Worm (Caenorhabditis elegans): ENCODE measurements around the gene srx-45.

Gene srx-45

DNA sequence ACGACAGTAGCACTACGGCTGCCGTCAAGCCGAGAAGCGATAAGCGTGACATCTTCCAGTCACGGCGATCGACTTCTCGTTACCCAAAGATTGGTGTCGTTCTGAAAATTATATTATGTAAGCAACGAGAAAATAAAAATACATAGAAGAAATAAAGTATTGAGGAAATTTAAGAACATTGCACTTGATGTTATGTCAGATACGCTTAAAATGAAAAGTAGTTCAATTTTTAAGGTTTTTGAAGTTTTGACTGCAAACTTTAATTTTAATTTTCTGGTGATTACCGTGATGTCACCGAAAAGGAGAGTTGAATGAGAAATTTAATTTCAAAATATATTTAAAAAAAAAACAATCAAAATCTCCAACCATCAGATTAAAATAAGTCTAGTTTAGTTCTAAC, 37.9 kb upstream of the srx-45 start, which contains the start of gene emb-9:
emb-9 (minus strand) TSS at position 101 of the 400 bp plus-strand sequence.
- TF ChIP-seq pat-9 (tag; optimal IDR thresholded peaks at IDR 0.05) (no peak), pha-4 (tag; optimal IDR thresholded peaks at IDR 0.05) (no peak), ets-4 (tag; optimal IDR thresholded peaks at IDR 0.05) (no peak), ahr-1 (tag; optimal IDR thresholded peaks at IDR 0.05) (no peak), ref-2 (tag; optimal IDR thresholded peaks at IDR 0.05) (no peak), unc-86 (tag; optimal IDR thresholded peaks at IDR 0.05) (no peak), nfya-1 (tag; optimal IDR thresholded peaks at IDR 0.05) (no peak), sdc-2 (tag; optimal IDR thresholded peaks at IDR 0.05) (no peak), gmeb-2 (tag; optimal IDR thresholded peaks at IDR 0.05) (no peak), mec-3 (tag; optimal IDR thresholded peaks at IDR 0.05; ENCODE audit: borderline replicate concordance) (no peak), hlh-6 (tag; optimal IDR thresholded peaks at IDR 0.05) (no peak), madf-2 (tag; optimal IDR thresholded peaks at IDR 0.05) (no peak), nhr-232 (tag; optimal IDR thresholded peaks at IDR 0.05) (no peak), dmd-4 (tag; optimal IDR thresholded peaks at IDR 0.05; ENCODE audit: borderline replicate concordance) (no peak)

DNA sequence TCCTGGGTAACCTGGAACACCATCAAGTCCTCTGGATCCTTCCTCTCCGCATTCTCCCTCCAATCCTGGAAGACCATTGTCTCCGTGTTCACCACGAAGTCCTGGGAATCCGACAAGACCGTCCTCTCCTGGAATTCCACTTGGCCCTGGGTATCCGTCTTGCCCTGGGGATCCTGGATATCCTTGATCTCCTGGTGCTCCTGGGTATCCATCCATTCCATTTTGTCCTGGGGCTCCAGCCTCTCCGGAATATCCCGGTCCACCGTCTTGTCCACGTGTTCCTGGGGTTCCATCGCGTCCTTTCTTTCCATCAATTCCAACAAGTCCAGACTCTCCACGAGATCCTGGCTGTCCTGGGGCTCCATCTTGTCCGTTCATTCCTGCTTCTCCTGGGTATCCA, 33.5 kb upstream of the srx-45 start:
- TF ChIP-seq ceh-31 (tag; optimal IDR thresholded peaks at IDR 0.05) (no peak), rnt-1 (tag; optimal IDR thresholded peaks at IDR 0.05) (no peak), ceh-18 (tag; optimal IDR thresholded peaks at IDR 0.05) (no peak), Y22D7AL.16 (tag; optimal IDR thresholded peaks at IDR 0.05) (no peak)

DNA sequence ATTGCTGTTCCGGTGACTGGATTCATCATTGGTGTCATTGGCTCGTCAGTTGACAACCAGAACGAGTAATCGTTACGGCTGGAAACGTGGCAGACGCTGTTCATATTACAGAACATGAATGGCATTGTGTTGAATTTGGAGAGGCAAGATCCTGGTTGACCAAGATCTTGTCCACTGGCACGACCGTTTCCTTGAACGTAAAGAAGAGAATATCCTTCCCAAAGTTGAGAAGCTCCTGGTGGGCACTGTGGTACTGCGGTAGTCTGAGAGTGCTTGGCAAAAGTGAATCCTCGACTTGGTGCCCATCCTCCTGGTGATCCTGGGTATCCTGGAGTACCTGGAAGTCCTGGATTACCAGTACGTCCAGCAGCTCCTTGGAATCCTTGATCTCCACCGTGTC, 31.5 kb upstream of the srx-45 start:
- TF ChIP-seq ref-2 (tag; optimal IDR thresholded peaks at IDR 0.05), result no peak
- TF ChIP-seq hlh-15 (tag; optimal IDR thresholded peaks at IDR 0.05), result no peak
- no peak for TF ChIP-seq ceh-34 (tag; optimal IDR thresholded peaks at IDR 0.05)
- TF ChIP-seq ttx-3 (tag; optimal IDR thresholded peaks at IDR 0.05), result no peak
- TF ChIP-seq hlh-8 (tag; optimal IDR thresholded peaks at IDR 0.05), result no peak
- no peak for TF ChIP-seq nhr-232 (tag; optimal IDR thresholded peaks at IDR 0.05)
- no peak for TF ChIP-seq che-1 (tag; optimal IDR thresholded peaks at IDR 0.05)
- TF ChIP-seq fax-1 (tag; optimal IDR thresholded peaks at IDR 0.05), result no peak
- TF ChIP-seq ceh-2 (tag; optimal IDR thresholded peaks at IDR 0.05), result no peak

DNA sequence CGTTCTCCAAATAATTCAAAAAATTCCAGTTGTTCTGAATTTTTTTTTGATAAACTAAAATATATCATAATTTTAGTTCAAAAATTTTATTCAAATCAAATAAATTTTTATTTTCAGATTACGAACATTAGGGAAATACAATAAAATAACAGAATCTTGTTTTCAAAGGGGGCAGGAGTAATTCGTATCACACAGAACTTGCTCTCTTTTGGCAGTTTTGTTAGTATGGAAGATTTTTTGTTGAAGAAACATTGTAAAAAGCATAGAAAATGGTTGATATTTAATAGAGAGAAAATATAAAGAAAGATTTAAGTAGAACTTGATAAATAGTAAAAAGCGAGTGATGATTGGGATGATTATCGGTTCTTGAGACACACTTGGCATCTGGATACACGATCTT, 30.3 kb upstream of the srx-45 start:
- TF ChIP-seq unc-55 (GFP tag; optimal IDR thresholded peaks at IDR 0.05) (no peak), fax-1 (tag; optimal IDR thresholded peaks at IDR 0.05) (no peak), ets-4 (tag; optimal IDR thresholded peaks at IDR 0.05) (no peak), ref-2 (tag; optimal IDR thresholded peaks at IDR 0.05) (no peak), sox-2 (GFP tag; IDR thresholded peaks at IDR 0.05) (no peak), pqm-1 (tag; optimal IDR thresholded peaks at IDR 0.05) (no peak), mec-3 (tag; optimal IDR thresholded peaks at IDR 0.05; ENCODE audit: borderline replicate concordance) (no peak), pros-1 (tag; optimal IDR thresholded peaks at IDR 0.05) (no peak), dmd-4 (tag; optimal IDR thresholded peaks at IDR 0.05; ENCODE audit: borderline replicate concordance) (no peak), hlh-6 (tag; optimal IDR thresholded peaks at IDR 0.05) (no peak), odd-2 (tag; optimal IDR thresholded peaks at IDR 0.05) (no peak), madf-2 (tag; optimal IDR thresholded peaks at IDR 0.05) (no peak), gmeb-2 (tag; optimal IDR thresholded peaks at IDR 0.05) (no peak), Y22D7AL.16 (tag; optimal IDR thresholded peaks at IDR 0.05) (no peak), ceh-19 (GFP tag; optimal IDR thresholded peaks at IDR 0.05) (no peak), unc-86 (tag; optimal IDR thresholded peaks at IDR 0.05) (no peak), pha-2 (tag; optimal IDR thresholded peaks at IDR 0.05) (no peak), npax-4 (tag; optimal IDR thresholded peaks at IDR 0.05) (no peak)

DNA sequence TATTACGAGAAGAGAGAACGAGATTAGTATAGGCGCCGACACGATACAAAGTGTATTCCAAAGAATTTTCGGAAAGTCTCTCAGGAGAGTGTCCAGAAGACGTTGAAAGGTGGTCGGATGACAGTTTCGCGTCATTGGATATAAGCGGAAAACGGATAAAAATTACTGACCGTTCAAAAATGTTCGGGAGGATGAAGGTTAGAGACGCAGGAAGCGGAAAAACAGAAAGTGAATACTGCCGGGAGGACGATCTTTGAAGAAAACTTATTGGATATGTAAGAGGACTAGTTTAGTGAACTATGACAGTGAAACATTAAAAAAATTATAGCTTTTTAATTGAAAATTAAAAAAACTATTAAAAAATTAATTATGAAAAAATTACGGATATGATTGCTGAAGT, 28.6 kb upstream of the srx-45 start:
- TF ChIP-seq F13H6.1 (tag; optimal IDR thresholded peaks at IDR 0.05), result no peak
- no peak for TF ChIP-seq nfya-1 (tag; optimal IDR thresholded peaks at IDR 0.05)
- no peak for TF ChIP-seq gmeb-2 (tag; optimal IDR thresholded peaks at IDR 0.05)
- TF ChIP-seq ceh-45 (GFP tag; IDR thresholded peaks at IDR 0.05), result no peak
- TF ChIP-seq K02D7.2 (tag; optimal IDR thresholded peaks at IDR 0.05), result no peak
- TF ChIP-seq ceh-2 (tag; optimal IDR thresholded peaks at IDR 0.05), result no peak
- TF ChIP-seq lin-11 (tag; optimal IDR thresholded peaks at IDR 0.05), result no peak
- TF ChIP-seq unc-42 (tag; optimal IDR thresholded peaks at IDR 0.05), result no peak
- no peak for TF ChIP-seq ceh-48 (tag; optimal IDR thresholded peaks at IDR 0.05)
- TF ChIP-seq che-1 (tag; optimal IDR thresholded peaks at IDR 0.05), result no peak
- TF ChIP-seq hlh-6 (tag; optimal IDR thresholded peaks at IDR 0.05), result no peak
- no peak for TF ChIP-seq ceh-18 (tag; optimal IDR thresholded peaks at IDR 0.05)
- TF ChIP-seq fax-1 (tag; optimal IDR thresholded peaks at IDR 0.05), result no peak
- TF ChIP-seq dve-1 (tag; optimal IDR thresholded peaks at IDR 0.05), result no peak
- TF ChIP-seq pha-4 (tag; optimal IDR thresholded peaks at IDR 0.05), result no peak
- TF ChIP-seq pag-3 (tag; optimal IDR thresholded peaks at IDR 0.05; ENCODE audit: borderline replicate concordance), result no peak
- no peak for TF ChIP-seq odd-2 (tag; optimal IDR thresholded peaks at IDR 0.05)
- TF ChIP-seq sdc-2 (tag; optimal IDR thresholded peaks at IDR 0.05), result no peak
